Fruit fly (Drosophila melanogaster): Measurements from ENCODE around the gene CG3225.

CG3225 gene

DNA sequence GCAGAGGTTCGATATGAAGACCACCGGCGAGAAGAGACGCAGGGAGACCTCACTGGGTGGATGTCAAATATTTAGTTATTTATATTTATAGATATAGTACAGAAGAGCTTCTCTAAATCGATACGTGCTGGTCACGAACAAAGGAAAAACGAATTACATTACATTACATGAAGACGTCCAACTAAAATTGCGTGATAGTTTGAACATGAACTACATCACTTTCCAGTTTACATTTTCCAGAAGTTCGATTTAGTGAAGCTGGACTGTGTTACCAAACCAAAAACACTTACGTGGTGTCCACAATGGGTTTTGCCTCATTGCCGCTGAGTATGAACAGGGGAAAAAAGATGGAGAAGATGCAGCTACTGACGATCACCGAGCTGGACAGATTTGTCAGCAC lies 18.1 kb upstream of the CG3225 start:
- TF ChIP-seq foxo (GFP tag; optimal IDR thresholded peaks at IDR 0.05) (no peak), Dfd (GFP tag; optimal IDR thresholded peaks at IDR 0.05) (no peak), psq (GFP tag; optimal IDR thresholded peaks at IDR 0.05) (no peak), Mio (GFP tag; optimal IDR thresholded peaks at IDR 0.05) (no peak), dsf (GFP tag; optimal IDR thresholded peaks at IDR 0.05; ENCODE audit: borderline replicate concordance) (no peak), fru (GFP tag; optimal IDR thresholded peaks at IDR 0.05) (no peak), Abd-B (GFP tag; optimal IDR thresholded peaks at IDR 0.05) (no peak), h (GFP tag; optimal IDR thresholded peaks at IDR 0.05) (no peak), Sp1 (GFP tag; optimal IDR thresholded peaks at IDR 0.05) (no peak), tai (GFP tag; optimal IDR thresholded peaks at IDR 0.05) (no peak), pan (optimal IDR thresholded peaks at IDR 0.05) (no peak), CG9705 (GFP tag; optimal IDR thresholded peaks at IDR 0.05) (no peak), rgr (GFP tag; optimal IDR thresholded peaks at IDR 0.05) (no peak), ey (GFP tag; optimal IDR thresholded peaks at IDR 0.05) (no peak), brk (GFP tag; optimal IDR thresholded peaks at IDR 0.05) (no peak), Hr83 (GFP tag; optimal IDR thresholded peaks at IDR 0.05; ENCODE audit: poor library complexity, severe bottlenecking) (no peak), dmrt93B (GFP tag; optimal IDR thresholded peaks at IDR 0.05) (no peak), Myc (optimal IDR thresholded peaks at IDR 0.05) (no peak)

dm6 chr2L:4835091-4835689 lies 17.1 kb upstream of the CG3225 start, which contains the start of gene Ir25a:
TSS of gene Ir25a (minus strand) at chr2L:4835300.
- TF ChIP-seq rgr (GFP tag; optimal IDR thresholded peaks at IDR 0.05) = no peak
- no peak for TF ChIP-seq sage (GFP tag; optimal IDR thresholded peaks at IDR 0.05)
- TF ChIP-seq GATAd (GFP tag; optimal IDR thresholded peaks at IDR 0.05) = no peak
- no peak for TF ChIP-seq lola (GFP tag; optimal IDR thresholded peaks at IDR 0.05)
- no peak for TF ChIP-seq Dif (GFP tag; optimal IDR thresholded peaks at IDR 0.05; ENCODE audit: partially characterized antibody)

DNA sequence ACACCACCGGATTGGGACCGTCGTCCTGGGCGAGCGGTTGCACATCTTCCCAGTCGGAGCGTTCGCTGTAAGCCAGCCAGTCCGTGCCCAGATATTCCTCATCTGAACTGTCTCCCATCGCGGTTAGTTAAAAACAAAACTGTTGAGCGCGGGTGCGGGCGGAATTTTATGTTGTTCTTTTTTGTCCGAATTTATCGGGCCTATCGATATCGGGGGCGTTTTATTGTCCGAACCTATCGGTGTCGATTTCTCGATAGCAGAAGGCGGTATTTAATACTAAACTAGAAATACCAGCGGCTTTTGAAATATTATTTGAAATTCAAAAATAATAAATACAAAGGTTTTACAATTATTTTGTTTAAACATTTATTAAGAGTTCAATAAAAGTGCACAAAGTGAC lies 12.4 kb upstream of the CG3225 start, which contains the start of gene Fnta:
Gene Fnta, minus strand, starts transcription at position 204 of the 400 bp plus-strand sequence.
- TF ChIP-seq br (GFP tag; optimal IDR thresholded peaks at IDR 0.05) (no peak), CrebA (GFP tag; optimal IDR thresholded peaks at IDR 0.05; ENCODE audit: borderline replicate concordance) (no peak), sv (GFP tag; optimal IDR thresholded peaks at IDR 0.05) (no peak), Rel (GFP tag; optimal IDR thresholded peaks at IDR 0.05) (no peak), Rel (tag; optimal IDR thresholded peaks at IDR 0.05) (no peak), OdsH (GFP tag; optimal IDR thresholded peaks at IDR 0.05) (no peak), Jra (GFP tag; optimal IDR thresholded peaks at IDR 0.05) (no peak), brk (GFP tag; optimal IDR thresholded peaks at IDR 0.05) (no peak), Hr78 (GFP tag; optimal IDR thresholded peaks at IDR 0.05) (no peak), Vsx2 (GFP tag; optimal IDR thresholded peaks at IDR 0.05; ENCODE audit: partially characterized antibody) (no peak), rgr (GFP tag; optimal IDR thresholded peaks at IDR 0.05) (no peak), Hr83 (GFP tag; optimal IDR thresholded peaks at IDR 0.05; ENCODE audit: poor library complexity, severe bottlenecking) (no peak), GATAd (GFP tag; optimal IDR thresholded peaks at IDR 0.05) (no peak), lola (GFP tag; optimal IDR thresholded peaks at IDR 0.05) (no peak), Dif (GFP tag; optimal IDR thresholded peaks at IDR 0.05; ENCODE audit: partially characterized antibody) (no peak), h (GFP tag; optimal IDR thresholded peaks at IDR 0.05) (no peak), sage (GFP tag; optimal IDR thresholded peaks at IDR 0.05) (no peak)

DNA sequence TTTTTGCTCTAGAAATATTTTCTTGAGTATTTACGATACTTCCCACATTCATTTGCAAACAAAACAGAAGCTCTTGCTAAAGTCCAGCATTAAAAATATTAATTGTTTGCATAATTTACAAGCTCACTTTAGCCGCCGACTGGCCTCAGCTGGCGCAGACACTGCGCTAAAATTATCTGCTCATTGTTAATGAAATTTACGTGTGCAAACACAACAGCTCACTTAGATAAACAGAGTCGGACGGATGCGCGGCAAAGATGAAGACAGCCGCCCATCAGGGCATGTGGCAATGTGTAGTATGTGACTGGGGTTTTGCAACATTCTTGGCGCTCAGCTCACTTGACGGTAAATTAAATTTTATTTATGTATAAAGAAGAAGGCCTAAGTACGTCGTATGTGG lies 11.0 kb upstream of the CG3225 start:
- TF ChIP-seq h (GFP tag; optimal IDR thresholded peaks at IDR 0.05) (peak; percentile 49), Myc (optimal IDR thresholded peaks at IDR 0.05) (no peak), Hr83 (GFP tag; optimal IDR thresholded peaks at IDR 0.05; ENCODE audit: poor library complexity, severe bottlenecking) (peak; percentile 83), usp (GFP tag; optimal IDR thresholded peaks at IDR 0.05) (no peak), foxo (GFP tag; optimal IDR thresholded peaks at IDR 0.05) (peak in 1 of 2 experiments; percentile 16), br (GFP tag; optimal IDR thresholded peaks at IDR 0.05) (peak; percentile 45), Hr78 (GFP tag; optimal IDR thresholded peaks at IDR 0.05) (no peak), Sp1 (GFP tag; optimal IDR thresholded peaks at IDR 0.05) (no peak), Jra (GFP tag; optimal IDR thresholded peaks at IDR 0.05) (no peak), Dif (GFP tag; optimal IDR thresholded peaks at IDR 0.05; ENCODE audit: partially characterized antibody) (no peak), OdsH (GFP tag; optimal IDR thresholded peaks at IDR 0.05) (peak; percentile 18)

dm6 chr2L:4825695-4826094 lies 7.7 kb upstream of the CG3225 start:
- no peak for TF ChIP-seq woc (GFP tag; optimal IDR thresholded peaks at IDR 0.05)
- no peak for TF ChIP-seq ey (GFP tag; optimal IDR thresholded peaks at IDR 0.05)
- no peak for TF ChIP-seq Hr78 (GFP tag; optimal IDR thresholded peaks at IDR 0.05)
- no peak for TF ChIP-seq N (GFP tag; optimal IDR thresholded peaks at IDR 0.05)
- no peak for TF ChIP-seq psq (GFP tag; optimal IDR thresholded peaks at IDR 0.05)
- no peak for TF ChIP-seq Vsx2 (GFP tag; optimal IDR thresholded peaks at IDR 0.05; ENCODE audit: partially characterized antibody)
- no peak for TF ChIP-seq Dif (GFP tag; optimal IDR thresholded peaks at IDR 0.05; ENCODE audit: partially characterized antibody)

Data from whole organism, wandering third instar larva.